Fruit fly (Drosophila melanogaster): ENCODE results near the gene CG11309.

dm6 chr3L:21279876-21280566 is 24.4 kb downstream of the CG11309 start, which contains the start of gene AcCoAS:
- TF ChIP-seq Myc (optimal IDR thresholded peaks at IDR 0.05) (no peak), psq (optimal IDR thresholded peaks at IDR 0.05) (no peak)
